Fruit fly (Drosophila melanogaster): ENCODE measurements around the gene Cpr66D.

Gene Cpr66D

DNA sequence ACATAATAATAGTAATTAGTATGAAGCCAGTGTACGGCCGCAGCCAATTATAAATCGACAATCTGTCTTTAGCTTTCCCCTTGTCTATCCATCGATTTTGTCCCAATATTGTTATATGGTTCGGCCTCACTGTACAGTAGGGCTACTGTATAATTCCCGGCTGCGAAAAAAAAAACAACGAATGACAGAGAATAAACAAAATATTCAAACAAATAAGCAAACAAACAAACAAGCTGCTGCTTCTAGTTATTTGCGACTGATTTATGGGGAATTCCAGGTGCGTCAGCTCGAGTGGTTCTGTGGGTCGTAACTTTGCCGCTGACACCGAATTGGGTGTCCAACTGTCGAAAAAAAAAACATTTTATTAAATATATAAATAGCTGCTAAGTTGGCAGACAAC lies 49.4 kb downstream of the Cpr66D start:
- TF ChIP-seq CG10209 (GFP tag; optimal IDR thresholded peaks at IDR 0.05): peak; percentile 45
- TF ChIP-seq CG15011 (GFP tag; optimal IDR thresholded peaks at IDR 0.05): peak; percentile 46
- TF ChIP-seq CG5245 (GFP tag; optimal IDR thresholded peaks at IDR 0.05): no peak
- TF ChIP-seq Mes4 (GFP tag; optimal IDR thresholded peaks at IDR 0.05): no peak
- TF ChIP-seq CG43689 (GFP tag; IDR thresholded peaks at IDR 0.05): no peak
- no peak for TF ChIP-seq row (GFP tag; IDR thresholded peaks at IDR 0.05)
- no peak for TF ChIP-seq CG11504 (tag; optimal IDR thresholded peaks at IDR 0.05)
- TF ChIP-seq org-1 (GFP tag; optimal IDR thresholded peaks at IDR 0.05): peak; percentile 43
- TF ChIP-seq bab2 (GFP tag; optimal IDR thresholded peaks at IDR 0.05): peak; percentile 45
- TF ChIP-seq Dek (tag; optimal IDR thresholded peaks at IDR 0.05): peak; percentile 2
- TF ChIP-seq Xrp1 (GFP tag; IDR thresholded peaks at IDR 0.05): 0 out of 2 replicates have a peak, but pooled peaks have one; percentile 33
- TF ChIP-seq slbo (GFP tag; IDR thresholded peaks at IDR 0.05): 0 out of 2 replicates have a peak, but pooled peaks have one; percentile 7
- no peak for TF ChIP-seq CG1024 (GFP tag; IDR thresholded peaks at IDR 0.05)
- TF ChIP-seq vvl (GFP tag; IDR thresholded peaks at IDR 0.05): 0 out of 2 replicates have a peak, but pooled peaks have one; percentile 25
- peak; percentile 5 for TF ChIP-seq CHES-1-like (GFP tag; optimal IDR thresholded peaks at IDR 0.05)
- no peak for TF ChIP-seq CG10431 (GFP tag; optimal IDR thresholded peaks at IDR 0.05)
- peak; percentile 28 for TF ChIP-seq disco-r (GFP tag; optimal IDR thresholded peaks at IDR 0.05)
- no peak for TF ChIP-seq CG2116 (GFP tag; optimal IDR thresholded peaks at IDR 0.05)
- no peak for TF ChIP-seq zfh2 (GFP tag; optimal IDR thresholded peaks at IDR 0.05)
- TF ChIP-seq CG4730 (GFP tag; IDR thresholded peaks at IDR 0.05): 0 out of 2 replicates have a peak, but pooled peaks have one; percentile 13
- no peak for TF ChIP-seq CG4282 (GFP tag; optimal IDR thresholded peaks at IDR 0.05)
- TF ChIP-seq wor (GFP tag; IDR thresholded peaks at IDR 0.05): no peak
- TF ChIP-seq CG10274 (GFP tag; optimal IDR thresholded peaks at IDR 0.05): peak; percentile 28
- peak in 1 of 2 experiments; percentile 1 for TF ChIP-seq Hr51 (GFP tag; optimal IDR thresholded peaks at IDR 0.05)
- TF ChIP-seq CG11456 (GFP tag; IDR thresholded peaks at IDR 0.05): peak; percentile 53; the same call in 1 of the 3 replicates
- TF ChIP-seq pan (optimal IDR thresholded peaks at IDR 0.05): no peak
- no peak for TF ChIP-seq pan (GFP tag; optimal IDR thresholded peaks at IDR 0.05 in 1 of 2, IDR thresholded peaks at IDR 0.05 in 1 of 2)
- TF ChIP-seq abd-A (tag; optimal IDR thresholded peaks at IDR 0.05): no peak
- TF ChIP-seq CG18619 (GFP tag; optimal IDR thresholded peaks at IDR 0.05): no peak
- peak; percentile 44 for TF ChIP-seq CG2120 (GFP tag; optimal IDR thresholded peaks at IDR 0.05)
- no peak for TF ChIP-seq ham (GFP tag; IDR thresholded peaks at IDR 0.05)
- TF ChIP-seq CG9727 (GFP tag; optimal IDR thresholded peaks at IDR 0.05): peak; percentile 56
- no peak for TF ChIP-seq CG13287 (GFP tag; IDR thresholded peaks at IDR 0.05; ENCODE audit: partially characterized antibody)
- TF ChIP-seq CG9876 (GFP tag; optimal IDR thresholded peaks at IDR 0.05): no peak
- TF ChIP-seq Hand (GFP tag; optimal IDR thresholded peaks at IDR 0.05): no peak
- peak; percentile 23 for TF ChIP-seq pfk (GFP tag; optimal IDR thresholded peaks at IDR 0.05)
- TF ChIP-seq CG30431 (GFP tag; optimal IDR thresholded peaks at IDR 0.05): no peak
- peak; percentile 59 for TF ChIP-seq CG3281 (GFP tag; optimal IDR thresholded peaks at IDR 0.05)
- TF ChIP-seq fd102C (GFP tag; optimal IDR thresholded peaks at IDR 0.05): no peak
- peak; percentile 74 for TF ChIP-seq sens (GFP tag)
- TF ChIP-seq BtbVII (GFP tag; optimal IDR thresholded peaks at IDR 0.05): peak; percentile 76
- TF ChIP-seq bbx (GFP tag; IDR thresholded peaks at IDR 0.05; ENCODE audit: partially characterized antibody): no peak
- TF ChIP-seq trh (GFP tag; optimal IDR thresholded peaks at IDR 0.05): peak; percentile 22
- TF ChIP-seq eyg (GFP tag; optimal IDR thresholded peaks at IDR 0.05): no peak
- peak; percentile 63 for TF ChIP-seq Fer3 (tag; optimal IDR thresholded peaks at IDR 0.05)
- no peak for TF ChIP-seq toy (GFP tag; IDR thresholded peaks at IDR 0.05)
- TF ChIP-seq PHDP (tag; optimal IDR thresholded peaks at IDR 0.05): peak; percentile 47
- TF ChIP-seq pros (GFP tag; optimal IDR thresholded peaks at IDR 0.05): no peak
- TF ChIP-seq CG18764 (GFP tag; optimal IDR thresholded peaks at IDR 0.05): no peak
- no peak for TF ChIP-seq Aef1 (GFP tag; IDR thresholded peaks at IDR 0.05)
- no peak for TF ChIP-seq CG31224 (GFP tag; IDR thresholded peaks at IDR 0.05)
- TF ChIP-seq CG1832 (GFP tag; optimal IDR thresholded peaks at IDR 0.05): no peak
